Worm (Caenorhabditis elegans) whole organism, mixed stage, embryonic: ENCODE results near the gene R07B1.6.

ENCODE experiments used
- M03D4.4 ChIP-seq: sonication (generic microtip); optimal IDR thresholded peaks from 2 replicates; lab custom pipeline; 2017; ENCODE audit warnings: mild to moderate bottlenecking, missing genetic modification characterization, missing compliant biosample characterization
- elt-3 ChIP-seq: fragments of 150-350 bp; optimal IDR thresholded peaks from 2 replicates; lab custom pipeline; 2014; ENCODE audit warnings: missing biosample characterization, missing genetic modification characterization
- lin-13 ChIP-seq: fragments of 150-350 bp; optimal IDR thresholded peaks from 2 replicates; lab custom pipeline; 2014; ENCODE audit warnings: missing biosample characterization, missing genetic modification characterization
- mab-5 ChIP-seq: fragments of 150-350 bp; optimal IDR thresholded peaks from 2 replicates; lab custom pipeline; 2014; ENCODE audit warnings: missing biosample characterization, missing genetic modification characterization
- nhr-12 ChIP-seq: fragments of 150-350 bp; optimal IDR thresholded peaks from 2 replicates; lab custom pipeline; 2014; ENCODE audit warnings: missing biosample characterization, missing genetic modification characterization
- nhr-2 ChIP-seq: fragments of 150-350 bp; optimal IDR thresholded peaks from 2 replicates; lab custom pipeline; 2014; ENCODE audit warnings: missing biosample characterization, missing genetic modification characterization
- nhr-237 ChIP-seq: fragments of 150-350 bp; optimal IDR thresholded peaks from 2 replicates; lab custom pipeline; 2014; ENCODE audit warnings: missing biosample characterization, missing genetic modification characterization
- nhr-76 ChIP-seq: sonication (generic microtip); optimal IDR thresholded peaks from 2 replicates; lab custom pipeline; 2017; ENCODE audit warnings: missing biosample characterization, missing genetic modification characterization
- snpc-4 ChIP-seq: fragments of 150-350 bp; optimal IDR thresholded peaks from 2 replicates; lab custom pipeline; 2014; ENCODE audit warnings: missing biosample characterization, missing genetic modification characterization
- unc-62 ChIP-seq: fragments of 150-350 bp; optimal IDR thresholded peaks from 2 replicates; lab custom pipeline; 2014; ENCODE audit warnings: missing biosample characterization, missing genetic modification reagents, missing genetic modification characterization

- no peak for TF ChIP-seq nhr-12
- TF ChIP-seq nhr-2: no peak
- TF ChIP-seq M03D4.4: no peak
- no peak for TF ChIP-seq nhr-237
- no peak for TF ChIP-seq lin-13 (tag; lab: Kevin White, UChicago)
- no peak for TF ChIP-seq unc-62 (GFP tag; lab: Kevin White, UChicago)
- no peak for TF ChIP-seq snpc-4 (tag; lab: Kevin White, UChicago)
- TF ChIP-seq nhr-76: no peak
- TF ChIP-seq mab-5: no peak
- no peak for TF ChIP-seq elt-3
Measured at ce11 chrX:9831215-9831614, 35.2 kb upstream of the R07B1.6 start, which contains the start of gene rrc-1.
